Worm (Caenorhabditis elegans): Measurements from ENCODE around the gene chil-5.

The chil-5 gene

DNA sequence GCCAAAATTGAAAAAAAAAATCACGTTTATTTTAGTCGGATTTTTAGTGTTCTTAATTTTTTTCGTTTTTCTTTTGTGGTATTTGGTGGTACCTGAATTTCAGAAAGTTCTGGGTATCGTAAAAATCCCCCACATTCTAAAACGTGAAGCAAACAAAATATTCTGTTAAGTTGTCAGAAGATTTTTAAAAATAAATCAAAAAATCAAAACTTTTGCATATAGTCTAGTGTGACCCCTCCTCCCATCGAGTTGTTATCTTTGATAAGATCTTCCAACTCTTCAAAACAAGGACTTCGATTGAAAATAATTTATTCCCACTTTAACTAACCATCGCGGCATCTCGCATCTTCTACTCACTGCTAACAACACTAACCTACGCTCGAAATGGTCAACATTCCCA is 30.4 kb downstream of the chil-5 start, which contains the start of gene ZK938.1:
ZK938.1 (plus strand) TSS at position 301 of the 400 bp plus-strand sequence.
- no peak for TF ChIP-seq unc-62 (GFP tag; optimal IDR thresholded peaks at IDR 0.05)

DNA sequence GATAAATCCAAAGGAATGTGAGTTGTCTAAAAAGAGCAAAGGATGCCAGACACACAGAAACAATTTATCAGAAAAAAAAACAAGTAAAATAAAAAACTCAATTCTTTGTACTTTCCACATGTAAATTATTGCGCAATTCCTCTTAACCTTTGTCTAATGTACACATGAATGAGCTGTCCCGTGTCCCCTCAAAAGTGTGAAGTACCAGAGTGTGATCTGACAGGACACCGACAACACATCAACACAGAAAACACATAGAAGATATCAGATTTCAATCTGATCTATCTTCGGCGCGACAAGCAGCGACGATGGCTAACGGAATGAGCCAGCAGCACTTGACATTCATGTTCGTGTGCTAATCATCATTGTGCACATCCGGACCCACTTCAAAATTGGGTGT is 31.0 kb downstream of the chil-5 start:
- no peak for TF ChIP-seq unc-62 (GFP tag; optimal IDR thresholded peaks at IDR 0.05)

DNA sequence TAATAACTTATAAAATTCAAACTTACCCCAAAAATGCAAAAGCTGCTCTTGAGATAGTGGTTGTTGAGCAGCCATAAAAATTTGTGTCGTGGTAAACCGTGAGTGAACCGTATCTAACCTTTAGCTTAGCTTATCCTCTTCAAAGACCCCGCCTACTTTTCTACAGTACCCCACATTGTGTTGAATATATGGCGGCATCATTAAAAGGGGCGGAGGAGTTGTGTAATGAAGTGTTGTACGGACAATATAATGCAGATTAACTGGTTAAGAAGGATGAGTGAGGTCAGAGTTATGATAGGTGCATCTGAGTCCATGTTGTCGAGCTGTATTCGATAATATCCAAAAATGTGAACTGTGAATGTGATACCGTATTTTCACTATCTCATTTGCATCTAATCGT is 31.6 kb downstream of the chil-5 start, which contains the start of gene eyg-1:
eyg-1 (minus strand) TSS at position 101 of the 400 bp plus-strand sequence.
- no peak for TF ChIP-seq unc-62 (GFP tag; optimal IDR thresholded peaks at IDR 0.05)

DNA sequence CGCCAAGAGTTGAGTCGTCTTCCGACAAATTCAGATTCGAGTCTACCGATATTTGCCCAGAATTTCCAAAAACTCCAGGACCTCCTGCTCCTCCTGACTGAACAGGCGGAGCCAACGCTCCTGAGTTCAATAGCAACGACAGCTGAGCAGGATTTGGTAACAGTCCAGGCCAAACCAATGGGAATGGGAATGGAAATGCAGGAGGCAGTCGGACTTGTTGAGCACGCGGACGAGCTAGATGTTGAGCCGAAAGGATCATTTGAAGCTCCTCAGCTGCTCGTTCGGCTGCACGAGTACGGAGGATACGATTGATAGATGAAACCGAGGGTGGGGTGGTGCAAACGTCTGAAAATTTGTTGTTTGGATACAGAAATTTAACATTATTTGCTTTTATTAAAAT is 32.5 kb downstream of the chil-5 start:
- TF ChIP-seq unc-62 (GFP tag; optimal IDR thresholded peaks at IDR 0.05): no peak
